Fruit fly (Drosophila melanogaster) whole organism, prepupa: Measurements from ENCODE around the gene IP3K2.

Source experiments
- Blimp-1 ChIP-seq: fragments of 200-800 bp; sonication (Bioruptor generic); optimal IDR thresholded peaks from 3 replicates; lab custom pipeline; 2017; ENCODE audit warnings: missing biosample characterization, missing genetic modification characterization, mild to moderate bottlenecking, moderate library complexity, missing genetic modification reagents
- CG10631 ChIP-seq: fragments of 200-800 bp; sonication (Bioruptor generic); optimal IDR thresholded peaks from 2 replicates; lab custom pipeline; 2016; ENCODE audit warnings: missing biosample characterization, missing genetic modification characterization
- CG11762 ChIP-seq: fragments of 200-800 bp; sonication (Bioruptor generic); optimal IDR thresholded peaks from 3 replicates; lab custom pipeline; 2016; ENCODE audit warnings: missing biosample characterization, missing genetic modification characterization; ENCODE audit not compliant: insufficient read depth
- CG11902 ChIP-seq: fragments of 200-800 bp; sonication (Bioruptor generic); optimal IDR thresholded peaks from 3 replicates; lab custom pipeline; 2016; ENCODE audit warnings: missing biosample characterization, missing genetic modification characterization
- CG15336 ChIP-seq: fragments of 200-800 bp; sonication (Bioruptor generic); IDR thresholded peaks from 2 replicates; pipeline ENCODE4 v1.3.6; 2022; ENCODE audit warnings: missing biosample characterization, missing genetic modification characterization
- CG16779 ChIP-seq: fragments of 200-800 bp; sonication (Bioruptor generic); optimal IDR thresholded peaks from 3 replicates; lab custom pipeline; 2017; ENCODE audit warnings: missing biosample characterization, mild to moderate bottlenecking, missing genetic modification characterization
- CG31627 ChIP-seq: fragments of 200-800 bp; sonication (Bioruptor generic); optimal IDR thresholded peaks from 3 replicates; lab custom pipeline; 2016; ENCODE audit warnings: missing biosample characterization, missing genetic modification characterization
- CG3919 ChIP-seq: fragments of 200-800 bp; sonication (Bioruptor generic); optimal IDR thresholded peaks from 3 replicates; lab custom pipeline; 2016; ENCODE audit warnings: missing biosample characterization, missing genetic modification characterization
- CG4318 ChIP-seq: fragments of 200-800 bp; sonication (Bioruptor generic); optimal IDR thresholded peaks from 3 replicates; lab custom pipeline; 2017; ENCODE audit warnings: missing biosample characterization, mild to moderate bottlenecking, missing genetic modification characterization
- CG6792 ChIP-seq: fragments of 200-800 bp; sonication (Bioruptor generic); optimal IDR thresholded peaks from 3 replicates; lab custom pipeline; 2016; ENCODE audit warnings: missing biosample characterization, missing genetic modification characterization
- CG6808 ChIP-seq: fragments of 200-800 bp; sonication (Bioruptor generic); optimal IDR thresholded peaks from 3 replicates; lab custom pipeline; 2017; ENCODE audit warnings: missing biosample characterization, missing genetic modification characterization, mild to moderate bottlenecking, moderate library complexity, missing genetic modification reagents
- CG6854 ChIP-seq: fragments of 200-800 bp; sonication (Bioruptor generic); optimal IDR thresholded peaks from 2 replicates; lab custom pipeline; 2017; ENCODE audit warnings: missing biosample characterization, mild to moderate bottlenecking, missing genetic modification characterization
- CG7368 ChIP-seq: fragments of 200-800 bp; sonication (Bioruptor generic); optimal IDR thresholded peaks from 3 replicates; lab custom pipeline; 2016; ENCODE audit warnings: missing biosample characterization, missing genetic modification characterization
- CG8319 ChIP-seq: fragments of 200-800 bp; sonication (Bioruptor generic); optimal IDR thresholded peaks from 3 replicates; lab custom pipeline; 2016; ENCODE audit warnings: missing biosample characterization, missing genetic modification characterization
- CG8632 ChIP-seq: fragments of 200-800 bp; sonication (Bioruptor generic); optimal IDR thresholded peaks from 3 replicates; lab custom pipeline; 2016; ENCODE audit warnings: missing biosample characterization, missing genetic modification characterization
- CG9139 ChIP-seq: fragments of 200-800 bp; sonication (Bioruptor generic); optimal IDR thresholded peaks from 3 replicates; lab custom pipeline; 2017; ENCODE audit warnings: missing biosample characterization, mild to moderate bottlenecking, missing genetic modification characterization
- Eip78C ChIP-seq: fragments of 200-800 bp; sonication (Bioruptor generic); peaks from one replicate; lab custom pipeline; 2016; ENCODE audit warnings: missing biosample characterization, missing genetic modification characterization
- Ets96B ChIP-seq: fragments of 200-800 bp; optimal IDR thresholded peaks from 2 replicates; lab custom pipeline; 2019; ENCODE audit warnings: missing biosample characterization, mild to moderate bottlenecking, missing genetic modification characterization, moderate library complexity
- Gug ChIP-seq: fragments of 200-800 bp; sonication (Bioruptor generic); IDR thresholded peaks from 2 replicates; pipeline ENCODE4 v1.3.6; 2022; ENCODE audit warnings: missing biosample characterization, missing genetic modification characterization
- Hr38 ChIP-seq: sonication (Bioruptor generic); optimal IDR thresholded peaks from 2 replicates; lab custom pipeline; 2016; ENCODE audit warnings: missing biosample characterization, missing genetic modification characterization
- Hr39 ChIP-seq: fragments of 200-800 bp; sonication (Bioruptor generic); optimal IDR thresholded peaks from 2 replicates; lab custom pipeline; 2016; ENCODE audit warnings: missing biosample characterization, missing genetic modification characterization
- Hr4 ChIP-seq: fragments of 200-800 bp; sonication (Bioruptor generic); optimal IDR thresholded peaks from 3 replicates; lab custom pipeline; 2016; ENCODE audit warnings: missing biosample characterization, missing genetic modification characterization
- Lpt ChIP-seq: fragments of 200-800 bp; sonication (Bioruptor generic); optimal IDR thresholded peaks from 3 replicates; lab custom pipeline; 2016; ENCODE audit warnings: missing biosample characterization, missing genetic modification characterization
- Sox102F ChIP-seq: fragments of 200-800 bp; sonication (Bioruptor generic); optimal IDR thresholded peaks from 2 replicates; lab custom pipeline; 2016; ENCODE audit warnings: missing biosample characterization, mild to moderate bottlenecking, missing genetic modification characterization
- Sox14 ChIP-seq: fragments of 200-800 bp; sonication (Bioruptor generic); optimal IDR thresholded peaks from 3 replicates; lab custom pipeline; 2016; ENCODE audit warnings: missing biosample characterization, missing genetic modification characterization
- Sox15 ChIP-seq: fragments of 200-800 bp; sonication (Bioruptor generic); optimal IDR thresholded peaks from 3 replicates; lab custom pipeline; 2016; ENCODE audit warnings: missing biosample characterization, missing genetic modification characterization
- achi ChIP-seq: fragments of 200-800 bp; sonication (Bioruptor generic); optimal IDR thresholded peaks from 3 replicates; lab custom pipeline; 2016; ENCODE audit warnings: missing biosample characterization, missing genetic modification characterization
- acj6 ChIP-seq: fragments of 200-800 bp; sonication (Bioruptor generic); optimal IDR thresholded peaks from 3 replicates; lab custom pipeline; 2016; ENCODE audit warnings: missing biosample characterization, missing genetic modification characterization
- cyc ChIP-seq: fragments of 200-800 bp; sonication (Bioruptor generic); optimal IDR thresholded peaks from 3 replicates; lab custom pipeline; 2016; ENCODE audit warnings: missing biosample characterization, missing genetic modification characterization
- dac ChIP-seq: fragments of 200-800 bp; sonication (Bioruptor generic); optimal IDR thresholded peaks from 2 replicates; lab custom pipeline; 2017; ENCODE audit warnings: missing biosample characterization, mild to moderate bottlenecking, missing genetic modification characterization
- dsx ChIP-seq: fragments of 200-800 bp; optimal IDR thresholded peaks from 3 replicates; lab custom pipeline; 2019; ENCODE audit warnings: missing biosample characterization, mild to moderate bottlenecking, missing genetic modification characterization, moderate library complexity; ENCODE audit not compliant: poor library complexity, severe bottlenecking
- esn ChIP-seq: fragments of 200-800 bp; sonication (Bioruptor generic); optimal IDR thresholded peaks from 2 replicates; lab custom pipeline; 2016; ENCODE audit warnings: missing biosample characterization, mild to moderate bottlenecking, missing genetic modification characterization, moderate library complexity
- fd59A ChIP-seq: fragments of 200-800 bp; sonication (Bioruptor generic); optimal IDR thresholded peaks from 2 replicates; lab custom pipeline; 2017; ENCODE audit warnings: missing biosample characterization, mild to moderate bottlenecking, missing genetic modification characterization, missing genetic modification reagents
- fd85E ChIP-seq: fragments of 200-800 bp; sonication (Bioruptor generic); optimal IDR thresholded peaks from 3 replicates; lab custom pipeline; 2016; ENCODE audit warnings: missing biosample characterization, missing genetic modification characterization
- fkh ChIP-seq: fragments of 200-800 bp; sonication (Bioruptor generic); optimal IDR thresholded peaks from 3 replicates; lab custom pipeline; 2017; ENCODE audit warnings: missing biosample characterization, mild to moderate bottlenecking, missing genetic modification characterization, moderate library complexity
- lz ChIP-seq: fragments of 200-800 bp; sonication (Bioruptor generic); optimal IDR thresholded peaks from 3 replicates; lab custom pipeline; 2016; ENCODE audit warnings: missing biosample characterization, missing genetic modification characterization
- net ChIP-seq: fragments of 200-800 bp; sonication (Bioruptor generic); optimal IDR thresholded peaks from 3 replicates; lab custom pipeline; 2016; ENCODE audit warnings: missing biosample characterization, missing genetic modification characterization
- pdm3 ChIP-seq: fragments of 200-800 bp; sonication (Bioruptor generic); optimal IDR thresholded peaks from 3 replicates; lab custom pipeline; 2016; ENCODE audit warnings: missing biosample characterization, missing genetic modification characterization
- salr ChIP-seq, 2 experiments: fragments of 200-800 bp; sonication (Bioruptor generic); optimal IDR thresholded peaks; 3 replicates each; lab custom pipeline; 2016 to 2018; ENCODE audit warnings: missing biosample characterization in 2 of 2, missing genetic modification characterization in 2 of 2, mild to moderate bottlenecking in 1 of 2
- spab ChIP-seq: fragments of 200-800 bp; sonication (Bioruptor generic); optimal IDR thresholded peaks from 2 replicates; lab custom pipeline; 2017; ENCODE audit warnings: missing biosample characterization, mild to moderate bottlenecking, missing genetic modification characterization, missing genetic modification reagents
- ss ChIP-seq, 2 experiments: fragments of 200-800 bp; sonication (Bioruptor generic); optimal IDR thresholded peaks; 2 replicates in 1 of 2; 3 replicates in 1 of 2; lab custom pipeline; 2017 to 2018; ENCODE audit warnings: mild to moderate bottlenecking in 2 of 2, missing biosample characterization in 2 of 2, missing genetic modification characterization in 2 of 2, moderate library complexity in 1 of 2
- topi ChIP-seq: fragments of 200-800 bp; sonication (Bioruptor generic); optimal IDR thresholded peaks from 3 replicates; lab custom pipeline; 2016; ENCODE audit warnings: missing biosample characterization, missing genetic modification characterization
- vri ChIP-seq: fragments of 200-800 bp; sonication (Bioruptor generic); optimal IDR thresholded peaks from 3 replicates; lab custom pipeline; 2016; ENCODE audit warnings: missing biosample characterization, mild to moderate bottlenecking, missing genetic modification characterization

Gene IP3K2

DNA sequence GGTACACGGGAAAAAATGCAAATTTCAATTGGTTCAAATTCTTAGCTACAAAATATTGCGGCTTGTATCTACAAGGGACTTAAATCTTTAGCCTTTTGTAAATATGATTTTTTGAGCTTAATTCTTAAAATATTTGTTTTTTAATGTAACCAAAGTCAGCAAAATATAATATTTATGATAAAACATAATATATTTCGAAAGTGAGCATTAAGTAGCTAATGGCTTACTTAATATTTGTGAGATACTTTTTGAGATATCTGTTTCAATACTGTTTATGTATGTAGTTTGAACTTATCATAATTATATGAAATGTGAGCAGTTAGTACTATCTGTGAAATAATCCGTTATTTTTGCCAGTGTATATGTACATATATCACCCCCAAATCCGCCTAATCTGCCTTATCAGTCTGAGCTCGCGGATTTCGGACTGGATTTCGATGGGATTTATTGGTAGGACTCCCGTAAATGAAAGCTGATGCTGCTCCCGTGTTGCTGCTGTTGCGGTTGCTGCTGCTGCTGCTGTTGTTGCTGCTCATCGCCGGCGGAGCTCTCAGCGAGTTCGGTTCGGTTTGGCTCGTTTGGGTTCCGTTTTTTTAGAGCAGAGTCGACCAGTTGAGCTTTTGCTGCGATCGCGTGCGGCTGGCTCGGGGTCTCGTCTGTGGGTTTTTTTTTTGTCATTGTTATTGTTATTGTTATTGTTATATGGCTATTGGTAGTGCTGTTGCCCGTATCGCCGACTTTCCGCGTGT lies 17.4 kb downstream of the IP3K2 start (continued):
- TF ChIP-seq Sox102F (GFP tag; lab: Kevin White, UChicago): no peak
- no peak for TF ChIP-seq Sox14 (GFP tag; lab: Kevin White, UChicago)
- TF ChIP-seq CG4318 (GFP tag; lab: Kevin White, UChicago): no peak
- no peak for TF ChIP-seq Gug (GFP tag; lab: Robert Waterston, UW)
- no peak for TF ChIP-seq dsx (GFP tag; lab: Kevin White, UChicago)
- no peak for TF ChIP-seq ss (GFP tag; optimal IDR thresholded peaks at IDR 0.05; lab: Kevin White, UChicago)
- no peak for TF ChIP-seq Ets96B (tag; lab: Kevin White, UChicago)
- no peak for TF ChIP-seq fd59A (GFP tag; lab: Kevin White, UChicago)
- peak; percentile 2 for TF ChIP-seq CG10631 (GFP tag; lab: Kevin White, UChicago)
- no peak for TF ChIP-seq Hr39 (GFP tag; lab: Kevin White, UChicago)
- no peak for TF ChIP-seq CG6792 (GFP tag; lab: Kevin White, UChicago)
- TF ChIP-seq acj6 (GFP tag; lab: Kevin White, UChicago): no peak
- TF ChIP-seq CG8632 (GFP tag; lab: Kevin White, UChicago): peak; percentile 17
- TF ChIP-seq cyc (GFP tag; lab: Kevin White, UChicago): no peak
- TF ChIP-seq CG16779 (tag; lab: Kevin White, UChicago): no peak
- TF ChIP-seq, all 60 proteins: peak for 14

dm6 chrX:13322405-13322804 lies 19.0 kb downstream of the IP3K2 start:
- TF ChIP-seq fkh (GFP tag; lab: Kevin White, UChicago) (peak; percentile 87), CG7368 (GFP tag; lab: Kevin White, UChicago) (no peak)

dm6 chrX:13323114-13323513 lies 19.7 kb downstream of the IP3K2 start:
- TF ChIP-seq Lpt (GFP tag; lab: Kevin White, UChicago) (peak; percentile 37), dac (GFP tag; lab: Kevin White, UChicago) (no peak), Sox15 (peak; percentile 54), spab (GFP tag; lab: Kevin White, UChicago) (no peak), CG31627 (peak; percentile 81), vri (GFP tag; lab: Kevin White, UChicago) (peak; percentile 66), CG8319 (GFP tag; lab: Kevin White, UChicago) (peak; percentile 44), achi (GFP tag; lab: Kevin White, UChicago) (peak; percentile 60), Eip78C (peak; percentile 87), Hr38 (GFP tag; lab: Kevin White, UChicago) (no peak), fkh (GFP tag; lab: Kevin White, UChicago) (no peak), CG7368 (GFP tag; lab: Kevin White, UChicago) (peak; percentile 24), CG11902 (GFP tag; lab: Kevin White, UChicago) (peak; percentile 49), CG6854 (no peak), acj6 (GFP tag; lab: Kevin White, UChicago) (peak; percentile 42), salr (GFP tag; optimal IDR thresholded peaks at IDR 0.05; lab: Kevin White, UChicago) (peak in 1 of 2 experiments; percentile 48), CG16779 (tag; lab: Kevin White, UChicago) (no peak), CG11762 (GFP tag; lab: Kevin White, UChicago) (peak; percentile 4), CG9139 (GFP tag; lab: Kevin White, UChicago) (no peak), CG15336 (GFP tag; lab: Robert Waterston, UW) (peak; percentile 67), CG10631 (GFP tag; lab: Kevin White, UChicago) (peak; percentile 55), esn (GFP tag; lab: Kevin White, UChicago) (peak; percentile 85), Hr39 (GFP tag; lab: Kevin White, UChicago) (peak; percentile 81), lz (GFP tag; lab: Kevin White, UChicago) (peak; percentile 78), topi (peak; percentile 83), pdm3 (GFP tag; lab: Kevin White, UChicago) (peak; percentile 75), net (GFP tag; lab: Kevin White, UChicago) (peak; percentile 54), CG6808 (GFP tag; lab: Kevin White, UChicago) (no peak), CG3919 (GFP tag; lab: Kevin White, UChicago) (peak; percentile 44), Ets96B (tag; lab: Kevin White, UChicago) (no peak), fd59A (GFP tag; lab: Kevin White, UChicago) (no peak), Sox102F (GFP tag; lab: Kevin White, UChicago) (peak; percentile 76), fd85E (GFP tag; lab: Kevin White, UChicago) (no peak), cyc (GFP tag; lab: Kevin White, UChicago) (peak; percentile 76), Blimp-1 (GFP tag; lab: Kevin White, UChicago) (no peak), ss (GFP tag; optimal IDR thresholded peaks at IDR 0.05; lab: Kevin White, UChicago) (no peak), Hr4 (GFP tag; lab: Kevin White, UChicago) (peak; percentile 65), dsx (GFP tag; lab: Kevin White, UChicago) (no peak)
